Worm (Caenorhabditis elegans): Measurements from ENCODE around the gene str-233.

DNA sequence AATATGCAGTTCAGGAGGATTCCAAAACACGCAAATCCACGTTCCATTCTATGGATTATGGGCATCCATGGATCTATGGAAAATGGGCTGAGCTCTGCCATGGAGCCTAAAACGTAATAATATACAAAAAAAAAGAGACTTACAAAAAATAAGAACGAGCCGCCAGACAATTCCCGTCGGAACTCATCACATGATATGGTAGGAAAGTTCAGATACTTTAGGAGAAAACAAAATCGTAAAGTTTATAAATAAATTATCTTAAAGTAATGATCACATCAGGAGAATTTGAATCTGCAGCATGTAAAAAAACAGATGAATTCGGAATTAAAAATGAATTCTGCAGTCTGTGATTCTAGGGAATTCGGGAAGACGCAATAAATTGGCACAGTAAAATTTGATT, 6.2 kb upstream of the str-233 start, which contains the start of gene str-232:
- no peak for TF ChIP-seq him-1 (tag; optimal IDR thresholded peaks at IDR 0.05)
- TF ChIP-seq dao-5 (tag; optimal IDR thresholded peaks at IDR 0.05): no peak
